Worm (Caenorhabditis elegans) whole organism, L4/young adult: ENCODE data around the gene gkow-1.

Experiments used
- dao-5 ChIP-seq: sonication (generic microtip); optimal IDR thresholded peaks from 2 replicates; lab custom pipeline; 2016; ENCODE audit warnings: missing genotype, missing genetic modification characterization, moderate library complexity, missing compliant biosample characterization
- him-1 ChIP-seq: sonication (generic microtip); optimal IDR thresholded peaks from 2 replicates; lab custom pipeline; 2016; ENCODE audit warnings: missing genotype, missing genetic modification reagents, missing genetic modification characterization, missing compliant biosample characterization

DNA sequence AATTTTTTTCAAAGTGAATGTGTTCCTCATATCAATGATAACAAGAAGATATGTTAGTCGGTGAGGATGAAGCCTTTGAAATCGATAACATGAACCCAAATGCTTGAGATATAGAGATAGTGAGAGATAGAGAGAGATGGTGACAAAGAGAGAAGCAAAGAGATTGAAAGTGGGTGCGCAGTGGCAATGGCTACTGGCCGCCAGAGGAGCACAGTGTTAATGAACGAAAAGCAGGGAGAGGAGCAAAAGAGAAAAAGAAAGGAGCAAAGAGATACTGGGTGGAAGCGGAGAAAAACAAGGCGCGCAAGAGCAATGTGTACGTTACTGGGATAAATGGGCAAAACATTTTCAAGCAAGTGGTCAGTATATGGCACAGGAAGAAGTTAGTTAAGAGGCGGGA is 13.3 kb upstream of the gkow-1 start:
- no peak for TF ChIP-seq dao-5 (tag; lab: Kevin White, UChicago)
- peak; percentile 1 for TF ChIP-seq him-1 (tag; lab: Kevin White, UChicago)
